Fruit fly (Drosophila melanogaster) whole organism, wandering third instar larva: ENCODE data around the gene CG42268.

Source experiments
- CG9705 ChIP-seq: fragments of 200-800 bp; sonication (Bioruptor generic); optimal IDR thresholded peaks from 2 replicates; lab custom pipeline; 2018; ENCODE audit warnings: missing biosample characterization, mild to moderate bottlenecking, missing genetic modification characterization
- GATAd ChIP-seq: sonication (Bioruptor generic); optimal IDR thresholded peaks from 2 replicates; lab custom pipeline; 2016; ENCODE audit warnings: missing biosample characterization, missing genetic modification characterization
- N ChIP-seq: fragments of >200 bp; optimal IDR thresholded peaks from 2 replicates; lab custom pipeline; 2018; ENCODE audit warnings: missing biosample characterization, missing external identifiers, missing genetic modification characterization
- OdsH ChIP-seq: fragments of 200-800 bp; sonication (Bioruptor generic); optimal IDR thresholded peaks from 2 replicates; lab custom pipeline; 2016; ENCODE audit warnings: missing biosample characterization, mild to moderate bottlenecking, missing genetic modification characterization
- Rel ChIP-seq, 2 experiments: fragments of 200-800 bp; sonication (Bioruptor generic) in 1 of 2; optimal IDR thresholded peaks; 2 replicates in 1 of 2; 3 replicates in 1 of 2; lab custom pipeline; 2016 to 2019; ENCODE audit warnings: mild to moderate bottlenecking in 2 of 2, missing biosample characterization in 2 of 2, missing genetic modification characterization in 2 of 2, moderate library complexity in 1 of 2
- brk ChIP-seq: fragments of 200-800 bp; sonication (Bioruptor generic); optimal IDR thresholded peaks from 2 replicates; lab custom pipeline; 2016; ENCODE audit warnings: missing biosample characterization, mild to moderate bottlenecking, missing genetic modification characterization
- ey ChIP-seq: fragments of 200-800 bp; sonication (Bioruptor generic); optimal IDR thresholded peaks from 2 replicates; lab custom pipeline; 2016; ENCODE audit warnings: missing biosample characterization, missing genetic modification characterization
- h ChIP-seq: fragments of 200-800 bp; sonication (Bioruptor generic); optimal IDR thresholded peaks from 3 replicates; lab custom pipeline; 2016; ENCODE audit warnings: missing biosample characterization, mild to moderate bottlenecking, missing genetic modification characterization
- pan ChIP-seq: fragments of >200 bp; optimal IDR thresholded peaks from 2 replicates; lab custom pipeline; 2017
- rgr ChIP-seq: fragments of 200-800 bp; sonication (Bioruptor generic); optimal IDR thresholded peaks from 3 replicates; lab custom pipeline; 2016; ENCODE audit warnings: missing biosample characterization, mild to moderate bottlenecking, missing genetic modification characterization
- sage ChIP-seq: fragments of 200-800 bp; sonication (Bioruptor generic); optimal IDR thresholded peaks from 2 replicates; lab custom pipeline; 2016; ENCODE audit warnings: missing biosample characterization, mild to moderate bottlenecking, missing genetic modification characterization
- usp ChIP-seq: fragments of >200 bp; optimal IDR thresholded peaks from 2 replicates; lab custom pipeline; 2017; ENCODE audit warnings: missing biosample characterization, missing genetic modification characterization

DNA sequence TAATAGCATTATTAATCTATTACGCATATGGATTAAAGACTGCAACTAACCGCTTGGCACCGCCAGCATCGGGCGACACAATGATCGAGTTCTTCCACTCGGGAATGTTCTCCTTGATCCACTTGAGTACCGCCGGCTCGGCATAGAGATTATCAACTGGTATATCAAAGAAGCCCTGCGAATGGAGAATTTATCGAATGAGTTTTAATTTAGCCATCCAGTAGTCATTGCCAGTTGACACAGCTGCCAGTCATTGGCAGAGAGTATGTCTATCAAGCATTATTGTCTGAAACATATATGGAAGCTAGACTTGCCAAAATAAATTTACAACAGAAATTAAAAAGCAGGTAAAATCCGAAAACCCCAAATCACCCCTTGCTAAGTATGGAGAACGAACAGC lies 75.3 kb downstream of the CG42268 start, which contains the start of gene CG16719:
- TF ChIP-seq sage (no peak), Rel (GFP tag; optimal IDR thresholded peaks at IDR 0.05; lab: Kevin White, UChicago) (no peak), Rel (tag; optimal IDR thresholded peaks at IDR 0.05; lab: Kevin White, UChicago) (no peak), usp (GFP tag; lab: Kevin White, UChicago) (no peak), CG9705 (GFP tag; lab: Kevin White, UChicago) (no peak), OdsH (GFP tag; lab: Kevin White, UChicago) (no peak), brk (GFP tag; lab: Kevin White, UChicago) (no peak), h (no peak), N (GFP tag; lab: Kevin White, UChicago) (no peak), GATAd (GFP tag; lab: Kevin White, UChicago) (no peak), rgr (GFP tag; lab: Kevin White, UChicago) (no peak), pan (no peak), ey (GFP tag; lab: Kevin White, UChicago) (no peak)
